Fruit fly (Drosophila melanogaster): ENCODE data around the gene RFeSP.
A peak's percentile ranks its signal among the peaks of the same experiment; 100 is the strongest.

Gene RFeSP

DNA sequence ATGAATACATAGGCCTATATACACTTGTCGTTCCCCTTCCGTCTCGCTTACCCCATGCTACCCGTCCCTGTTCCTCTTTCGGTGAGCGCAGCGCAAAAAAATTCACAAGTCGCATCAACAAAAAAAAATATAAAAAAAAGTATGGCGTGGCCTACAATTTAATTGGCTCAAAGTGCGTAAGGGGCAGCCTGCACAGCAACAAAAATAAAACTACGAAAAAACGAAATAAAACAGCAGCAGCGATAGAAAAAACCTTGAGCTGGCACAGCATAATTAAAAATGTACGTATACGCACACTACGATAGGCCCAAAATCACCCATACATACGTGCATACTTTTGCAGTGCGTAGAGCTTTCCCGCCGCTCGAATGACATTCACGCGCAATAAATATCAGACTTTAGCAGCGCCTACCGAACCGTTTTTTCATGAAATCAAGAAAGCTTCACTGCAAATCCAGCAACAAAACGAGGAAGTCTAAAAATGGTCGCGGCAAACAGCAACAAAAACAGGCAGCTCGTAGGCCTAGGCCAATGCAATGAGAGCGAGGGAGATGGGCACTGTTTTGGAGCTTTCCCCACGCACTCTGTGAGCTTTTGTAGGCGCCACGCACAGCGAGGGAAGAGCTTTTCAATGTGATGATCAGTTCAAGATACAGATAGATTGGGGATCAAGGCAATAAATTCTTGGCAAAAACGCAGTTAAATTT, 43.0 kb upstream of the RFeSP start (continued):
- TF ChIP-seq HHEX (GFP tag; optimal IDR thresholded peaks at IDR 0.05) = peak; percentile 30
- no peak for TF ChIP-seq CG10209 (GFP tag; optimal IDR thresholded peaks at IDR 0.05)
- peak; percentile 65 for TF ChIP-seq Med (GFP tag)
- no peak; the same call in 1 of the 2 replicates for TF ChIP-seq NFAT (GFP tag; IDR thresholded peaks at IDR 0.05)
- TF ChIP-seq Jarid2 (GFP tag; optimal IDR thresholded peaks at IDR 0.05) = no peak
- TF ChIP-seq CG17186 (GFP tag; optimal IDR thresholded peaks at IDR 0.05) = no peak
- TF ChIP-seq dimm (GFP tag; IDR thresholded peaks at IDR 0.05) = no peak
- no peak for TF ChIP-seq CG11504 (tag; optimal IDR thresholded peaks at IDR 0.05)
- no peak for TF ChIP-seq CG7928 (GFP tag; optimal IDR thresholded peaks at IDR 0.05)
- TF ChIP-seq unc-4 (GFP tag; IDR thresholded peaks at IDR 0.05; ENCODE audit: partially characterized antibody) = no peak; the same call in 1 of the 2 replicates
- peak; percentile 29 for TF ChIP-seq B-H2 (GFP tag; optimal IDR thresholded peaks at IDR 0.05)
- no peak for TF ChIP-seq CG10654 (GFP tag; optimal IDR thresholded peaks at IDR 0.05)
- TF ChIP-seq Camta (GFP tag; optimal IDR thresholded peaks at IDR 0.05) = no peak
- TF ChIP-seq CG11695 (GFP tag; IDR thresholded peaks at IDR 0.05) = no peak
- TF ChIP-seq CG1024 (GFP tag; IDR thresholded peaks at IDR 0.05) = no peak
- no peak for TF ChIP-seq CG8281 (tag; optimal IDR thresholded peaks at IDR 0.05)
- TF ChIP-seq CG31224 (GFP tag; IDR thresholded peaks at IDR 0.05) = no peak
- no peak for TF ChIP-seq CG9932 (GFP tag; IDR thresholded peaks at IDR 0.05)
- TF ChIP-seq Pdp1 (GFP tag; optimal IDR thresholded peaks at IDR 0.05) = peak in 1 of 2 experiments; percentile 67
- no peak for TF ChIP-seq Dref (GFP tag; IDR thresholded peaks at IDR 0.05)
- peak; percentile 93 for TF ChIP-seq grn (GFP tag; optimal IDR thresholded peaks at IDR 0.05)
- no peak for TF ChIP-seq mld (GFP tag; IDR thresholded peaks at IDR 0.05; ENCODE audit: partially characterized antibody)
- no peak for TF ChIP-seq CG9215 (GFP tag; IDR thresholded peaks at IDR 0.05)
- peak; percentile 26 for TF ChIP-seq caup (GFP tag; optimal IDR thresholded peaks at IDR 0.05; ENCODE audit: severe bottlenecking)
- no peak for TF ChIP-seq Dip3 (GFP tag; optimal IDR thresholded peaks at IDR 0.05)
- TF ChIP-seq rib (GFP tag; IDR thresholded peaks at IDR 0.05) = peak; percentile 62
- TF ChIP-seq HLHmδ (GFP tag; optimal IDR thresholded peaks at IDR 0.05) = no peak
- TF ChIP-seq sens (GFP tag) = peak; percentile 63
- TF ChIP-seq pan (optimal IDR thresholded peaks at IDR 0.05) = no peak
- no peak for TF ChIP-seq pan (GFP tag; optimal IDR thresholded peaks at IDR 0.05 in 1 of 2, IDR thresholded peaks at IDR 0.05 in 1 of 2)
- no peak for TF ChIP-seq ssp (GFP tag; IDR thresholded peaks at IDR 0.05)
- no peak for TF ChIP-seq CG18476 (GFP tag; optimal IDR thresholded peaks at IDR 0.05)
- no peak for TF ChIP-seq cato (GFP tag; optimal IDR thresholded peaks at IDR 0.05; ENCODE audit: borderline replicate concordance)
- TF ChIP-seq Poxn (GFP tag; IDR thresholded peaks at IDR 0.05) = no peak
- TF ChIP-seq CG13287 (GFP tag; IDR thresholded peaks at IDR 0.05; ENCODE audit: partially characterized antibody) = peak; percentile 51
- TF ChIP-seq CG14441 (GFP tag; IDR thresholded peaks at IDR 0.05) = 0 out of 2 replicates have a peak, but pooled peaks have one; percentile 29
- TF ChIP-seq sc (optimal IDR thresholded peaks at IDR 0.05) = no peak
- TF ChIP-seq sc (GFP tag; optimal IDR thresholded peaks at IDR 0.05) = no peak
- TF ChIP-seq Dbx (GFP tag; IDR thresholded peaks at IDR 0.05) = peak; percentile 31; the same call in 1 of the 3 replicates
- TF ChIP-seq CG14014 (GFP tag; IDR thresholded peaks at IDR 0.05) = 0 out of 2 replicates have a peak, but pooled peaks have one; percentile 9
- TF ChIP-seq CG15514 (GFP tag; optimal IDR thresholded peaks at IDR 0.05) = no peak
- TF ChIP-seq dmrt11E (tag; optimal IDR thresholded peaks at IDR 0.05) = no peak
- TF ChIP-seq GATAe (GFP tag; conservative IDR thresholded peaks at IDR 0.05) = no peak
- TF ChIP-seq chif (GFP tag; optimal IDR thresholded peaks at IDR 0.05) = no peak
- peak; percentile 56; the same call in 1 of the 2 replicates for TF ChIP-seq Atf6 (GFP tag; IDR thresholded peaks at IDR 0.05)
- peak in 1 of 2 experiments; percentile 19 for TF ChIP-seq eve (GFP tag; optimal IDR thresholded peaks at IDR 0.05)
- TF ChIP-seq CTCF (GFP tag; optimal IDR thresholded peaks at IDR 0.05) = peak; percentile 50
- no peak for TF ChIP-seq CG14965 (GFP tag; optimal IDR thresholded peaks at IDR 0.05; ENCODE audit: borderline replicate concordance)
- no peak for TF ChIP-seq sima (GFP tag; optimal IDR thresholded peaks at IDR 0.05)
- no peak for TF ChIP-seq fd102C (GFP tag; optimal IDR thresholded peaks at IDR 0.05)

Data from whole organism, embryonic.